Worm (Caenorhabditis elegans): ENCODE data around the gene clec-161.

clec-161 gene

ce11 chrIII:9608650-9609049, at the start of gene clec-161:
Gene clec-161, minus strand, starts transcription at chrIII:9608750.
- TF ChIP-seq klf-2 (GFP tag; conservative IDR thresholded peaks at IDR 0.05) = no peak
- TF ChIP-seq cog-1 (tag; optimal IDR thresholded peaks at IDR 0.05) = no peak
- TF ChIP-seq flt-1 (GFP tag; IDR thresholded peaks at IDR 0.05) = no peak
- no peak for TF ChIP-seq tab-1 (GFP tag; IDR thresholded peaks at IDR 0.05)
- no peak for TF ChIP-seq ztf-23 (GFP tag; IDR thresholded peaks at IDR 0.05)
- no peak for TF ChIP-seq med-1 (GFP tag; optimal IDR thresholded peaks at IDR 0.05; ENCODE audit: insufficient read depth)
- TF ChIP-seq T22C8.4 (GFP tag; IDR thresholded peaks at IDR 0.05) = no peak
- no peak for TF ChIP-seq ref-1 (GFP tag; conservative IDR thresholded peaks at IDR 0.05)

- no peak for TF ChIP-seq cog-1 (tag; optimal IDR thresholded peaks at IDR 0.05)
Measured at ce11 chrIII:9655802-9656201, 47.3 kb upstream of the clec-161 start, which contains the start of gene C15H7.4. Gene C15H7.4, minus strand, starts transcription at chrIII:9655902.

- no peak for TF ChIP-seq flt-1 (GFP tag; IDR thresholded peaks at IDR 0.05)
- no peak for TF ChIP-seq med-1 (GFP tag; optimal IDR thresholded peaks at IDR 0.05; ENCODE audit: insufficient read depth)
- TF ChIP-seq tab-1 (GFP tag; IDR thresholded peaks at IDR 0.05) = no peak
- no peak for TF ChIP-seq ref-1 (GFP tag; conservative IDR thresholded peaks at IDR 0.05)
- no peak for TF ChIP-seq cog-1 (tag; optimal IDR thresholded peaks at IDR 0.05)
- no peak for TF ChIP-seq ztf-29 (GFP tag; IDR thresholded peaks at IDR 0.05)
Measured at ce11 chrIII:9651871-9652270, 43.3 kb upstream of the clec-161 start, which contains the start of gene C15H7.3. Gene C15H7.3, minus strand, starts transcription at chrIII:9651971.

- TF ChIP-seq tab-1 (GFP tag; IDR thresholded peaks at IDR 0.05) = no peak
- TF ChIP-seq cog-1 (tag; optimal IDR thresholded peaks at IDR 0.05) = no peak
- TF ChIP-seq flt-1 (GFP tag; IDR thresholded peaks at IDR 0.05) = no peak
- TF ChIP-seq T22C8.4 (GFP tag; IDR thresholded peaks at IDR 0.05) = no peak
- TF ChIP-seq ztf-23 (GFP tag; IDR thresholded peaks at IDR 0.05) = no peak
- TF ChIP-seq ref-1 (GFP tag; conservative IDR thresholded peaks at IDR 0.05) = no peak
- no peak for TF ChIP-seq klf-2 (GFP tag; conservative IDR thresholded peaks at IDR 0.05)
- no peak for TF ChIP-seq med-1 (GFP tag; optimal IDR thresholded peaks at IDR 0.05; ENCODE audit: insufficient read depth)
- no peak for TF ChIP-seq ztf-29 (GFP tag; IDR thresholded peaks at IDR 0.05)
Measured at ce11 chrIII:9646440-9647021, 38.0 kb upstream of the clec-161 start.

- no peak for TF ChIP-seq klf-2 (GFP tag; conservative IDR thresholded peaks at IDR 0.05)
- no peak for TF ChIP-seq cog-1 (tag; optimal IDR thresholded peaks at IDR 0.05)
- no peak for TF ChIP-seq flt-1 (GFP tag; IDR thresholded peaks at IDR 0.05)
- TF ChIP-seq ref-1 (GFP tag; conservative IDR thresholded peaks at IDR 0.05) = no peak
- TF ChIP-seq tab-1 (GFP tag; IDR thresholded peaks at IDR 0.05) = no peak
- TF ChIP-seq ztf-23 (GFP tag; IDR thresholded peaks at IDR 0.05) = no peak
- no peak for TF ChIP-seq med-1 (GFP tag; optimal IDR thresholded peaks at IDR 0.05; ENCODE audit: insufficient read depth)
- TF ChIP-seq ztf-29 (GFP tag; IDR thresholded peaks at IDR 0.05) = no peak
Measured at ce11 chrIII:9645099-9645498, 36.5 kb upstream of the clec-161 start.

ce11 chrIII:9642110-9642509, 33.6 kb upstream of the clec-161 start:
- TF ChIP-seq ztf-23 (GFP tag; IDR thresholded peaks at IDR 0.05) = no peak
- TF ChIP-seq ref-1 (GFP tag; conservative IDR thresholded peaks at IDR 0.05) = no peak

ce11 chrIII:9639281-9640050, 30.9 kb upstream of the clec-161 start:
- no peak for TF ChIP-seq flt-1 (GFP tag; IDR thresholded peaks at IDR 0.05)
- TF ChIP-seq T22C8.4 (GFP tag; IDR thresholded peaks at IDR 0.05) = no peak
- no peak for TF ChIP-seq ztf-23 (GFP tag; IDR thresholded peaks at IDR 0.05)
- no peak for TF ChIP-seq ref-1 (GFP tag; conservative IDR thresholded peaks at IDR 0.05)
- no peak for TF ChIP-seq med-1 (GFP tag; optimal IDR thresholded peaks at IDR 0.05; ENCODE audit: insufficient read depth)
- no peak for TF ChIP-seq tab-1 (GFP tag; IDR thresholded peaks at IDR 0.05)
- TF ChIP-seq cog-1 (tag; optimal IDR thresholded peaks at IDR 0.05) = no peak
- TF ChIP-seq ztf-29 (GFP tag; IDR thresholded peaks at IDR 0.05) = no peak
- no peak for TF ChIP-seq klf-2 (GFP tag; conservative IDR thresholded peaks at IDR 0.05)

- no peak for TF ChIP-seq flt-1 (GFP tag; IDR thresholded peaks at IDR 0.05)
- TF ChIP-seq T22C8.4 (GFP tag; IDR thresholded peaks at IDR 0.05) = no peak
- no peak for TF ChIP-seq ztf-29 (GFP tag; IDR thresholded peaks at IDR 0.05)
- no peak for TF ChIP-seq tab-1 (GFP tag; IDR thresholded peaks at IDR 0.05)
- TF ChIP-seq ref-1 (GFP tag; conservative IDR thresholded peaks at IDR 0.05) = no peak
- no peak for TF ChIP-seq ztf-23 (GFP tag; IDR thresholded peaks at IDR 0.05)
- no peak for TF ChIP-seq klf-2 (GFP tag; conservative IDR thresholded peaks at IDR 0.05)
- no peak for TF ChIP-seq med-1 (GFP tag; optimal IDR thresholded peaks at IDR 0.05; ENCODE audit: insufficient read depth)
- TF ChIP-seq cog-1 (tag; optimal IDR thresholded peaks at IDR 0.05) = no peak
Measured at ce11 chrIII:9638159-9638754, 29.7 kb upstream of the clec-161 start.

ce11 chrIII:9637016-9637415, 28.5 kb upstream of the clec-161 start, which contains the start of gene gei-13:
Gene gei-13, minus strand, starts transcription at chrIII:9637116.
- TF ChIP-seq med-1 (GFP tag; optimal IDR thresholded peaks at IDR 0.05; ENCODE audit: insufficient read depth) (no peak), klf-2 (GFP tag; conservative IDR thresholded peaks at IDR 0.05) (no peak), cog-1 (tag; optimal IDR thresholded peaks at IDR 0.05) (no peak), ztf-23 (GFP tag; IDR thresholded peaks at IDR 0.05) (no peak), T22C8.4 (GFP tag; IDR thresholded peaks at IDR 0.05) (no peak), ztf-29 (GFP tag; IDR thresholded peaks at IDR 0.05) (no peak), tab-1 (GFP tag; IDR thresholded peaks at IDR 0.05) (no peak), ref-1 (GFP tag; conservative IDR thresholded peaks at IDR 0.05) (no peak), flt-1 (GFP tag; IDR thresholded peaks at IDR 0.05) (no peak)
